Fruit fly (Drosophila melanogaster) whole organism, embryonic: ENCODE measurements around the gene gw.

Source experiments
- Ada2b ChIP-seq: fragments of 200-800 bp; sonication (Bioruptor generic); IDR thresholded peaks from 2 replicates; pipeline ENCODE4 v1.3.6; 2022; ENCODE audit warnings: missing biosample characterization, missing genetic modification characterization
- Antp ChIP-seq: fragments of 200-800 bp; sonication (Bioruptor generic); optimal IDR thresholded peaks from 3 replicates; lab custom pipeline; 2016; ENCODE audit warnings: missing biosample characterization, missing genetic modification characterization
- Atf-2 ChIP-seq: fragments of 200-800 bp; sonication (Bioruptor generic); optimal IDR thresholded peaks from 2 replicates; lab custom pipeline; 2016; ENCODE audit warnings: missing biosample characterization, missing genetic modification characterization
- BEAF-32 ChIP-seq: fragments of 200-800 bp; sonication (Bioruptor generic); optimal IDR thresholded peaks from 3 replicates; lab custom pipeline; 2017; ENCODE audit warnings: missing biosample characterization, missing genetic modification characterization, mild to moderate bottlenecking, moderate library complexity, missing genetic modification reagents
- C15 ChIP-seq: fragments of 200-800 bp; sonication (Bioruptor generic); IDR thresholded peaks from 3 replicates; pipeline ENCODE4 v1.3.6; 2022; ENCODE audit warnings: missing biosample characterization, missing genetic modification characterization
- CG10431 ChIP-seq: fragments of 200-800 bp; sonication (Bioruptor generic); optimal IDR thresholded peaks from 3 replicates; lab custom pipeline; 2018; ENCODE audit warnings: missing biosample characterization, mild to moderate bottlenecking, missing genetic modification characterization
- CG11504 ChIP-seq: fragments of 200-800 bp; sonication (Bioruptor generic); optimal IDR thresholded peaks from 3 replicates; lab custom pipeline; 2019; ENCODE audit warnings: missing biosample characterization, mild to moderate bottlenecking, missing genetic modification characterization, moderate library complexity
- CG15011 ChIP-seq: fragments of 200-800 bp; sonication (Bioruptor generic); optimal IDR thresholded peaks from 3 replicates; lab custom pipeline; 2018; ENCODE audit warnings: missing biosample characterization, mild to moderate bottlenecking, missing genetic modification characterization
- CG15073 ChIP-seq: fragments of 200-800 bp; sonication (Bioruptor generic); optimal IDR thresholded peaks from 2 replicates; lab custom pipeline; 2016; ENCODE audit warnings: missing biosample characterization, missing genetic modification characterization
- CG15696 ChIP-seq: fragments of 200-800 bp; sonication (Bioruptor generic); optimal IDR thresholded peaks from 2 replicates; lab custom pipeline; 2019; ENCODE audit warnings: missing biosample characterization, mild to moderate bottlenecking, missing genetic modification characterization, moderate library complexity
- CG1603 ChIP-seq: fragments of 200-800 bp; sonication (Bioruptor generic); optimal IDR thresholded peaks from 2 replicates; lab custom pipeline; 2019; ENCODE audit warnings: missing biosample characterization, mild to moderate bottlenecking, missing genetic modification characterization, moderate library complexity
- CG1832 ChIP-seq: fragments of 200-800 bp; sonication (Bioruptor generic); optimal IDR thresholded peaks from 2 replicates; lab custom pipeline; 2017; ENCODE audit warnings: missing biosample characterization, mild to moderate bottlenecking, missing genetic modification characterization, inconsistent platforms
- CG31365 ChIP-seq: fragments of 200-800 bp; sonication (Bioruptor generic); optimal IDR thresholded peaks from 2 replicates; lab custom pipeline; 2018; ENCODE audit warnings: missing biosample characterization, mild to moderate bottlenecking, missing genetic modification characterization
- CG5180 ChIP-seq: fragments of 200-800 bp; sonication (Bioruptor generic); optimal IDR thresholded peaks from 3 replicates; lab custom pipeline; 2017; ENCODE audit warnings: missing biosample characterization, missing genetic modification characterization, mild to moderate bottlenecking, moderate library complexity, missing genetic modification reagents
- CG5953 ChIP-seq: fragments of 200-800 bp; sonication (Bioruptor generic); IDR thresholded peaks from 2 replicates; pipeline ENCODE4 v1.3.6; 2022; ENCODE audit warnings: missing biosample characterization, missing genetic modification characterization
- CG6689 ChIP-seq: fragments of 200-800 bp; sonication (Bioruptor generic); IDR thresholded peaks from 2 replicates; pipeline ENCODE4 v1.3.6; 2022; ENCODE audit warnings: missing biosample characterization, missing genetic modification characterization
- CG6765 ChIP-seq: fragments of 200-800 bp; sonication (Bioruptor generic); optimal IDR thresholded peaks from 3 replicates; lab custom pipeline; 2017; ENCODE audit warnings: missing biosample characterization, mild to moderate bottlenecking, missing genetic modification characterization
- CG7839 ChIP-seq: fragments of 200-800 bp; sonication (Bioruptor generic); optimal IDR thresholded peaks from 3 replicates; lab custom pipeline; 2018; ENCODE audit warnings: missing biosample characterization, mild to moderate bottlenecking, missing genetic modification characterization, moderate library complexity
- CG7987 ChIP-seq: fragments of 200-800 bp; sonication (Bioruptor generic); optimal IDR thresholded peaks from 2 replicates; lab custom pipeline; 2018; ENCODE audit warnings: missing biosample characterization, mild to moderate bottlenecking, missing genetic modification characterization, moderate library complexity
- CG9932 ChIP-seq: fragments of 200-800 bp; sonication (Bioruptor generic); IDR thresholded peaks from 2 replicates; pipeline ENCODE4 v1.3.6; 2022; ENCODE audit warnings: missing biosample characterization, missing genetic modification characterization
- CkIIα-i1 ChIP-seq: fragments of 200-800 bp; sonication (Bioruptor generic); IDR thresholded peaks from 2 replicates; pipeline ENCODE4 v1.3.6; 2022; ENCODE audit warnings: missing biosample characterization, missing genetic modification characterization
- D19A ChIP-seq: fragments of 200-800 bp; optimal IDR thresholded peaks from 3 replicates; lab custom pipeline; 2019; ENCODE audit warnings: missing biosample characterization, mild to moderate bottlenecking, missing genetic modification characterization, moderate library complexity
- Dad ChIP-seq: fragments of 200-800 bp; sonication (Bioruptor generic); optimal IDR thresholded peaks from 3 replicates; lab custom pipeline; 2016; ENCODE audit warnings: missing biosample characterization, missing genetic modification characterization
- Dip2 ChIP-seq: fragments of 200-800 bp; sonication (Bioruptor generic); IDR thresholded peaks from 2 replicates; pipeline ENCODE4 v1.3.6; 2022; ENCODE audit warnings: missing biosample characterization, missing genetic modification characterization
- Eip74EF ChIP-seq, 2 experiments: fragments of 200-800 bp in 1 of 2; fragments of >200 bp in 1 of 2; sonication (Bioruptor generic) in 1 of 2; optimal IDR thresholded peaks; 2 replicates each; lab custom pipeline; 2017 to 2019; ENCODE audit warnings: missing biosample characterization in 2 of 2, missing genetic modification characterization in 2 of 2, mild to moderate bottlenecking in 1 of 2, moderate library complexity in 1 of 2
- MTF-1 ChIP-seq: fragments of 200-800 bp; sonication (Bioruptor generic); optimal IDR thresholded peaks from 2 replicates; lab custom pipeline; 2018; ENCODE audit warnings: missing biosample characterization, mild to moderate bottlenecking, missing genetic modification characterization, borderline replicate concordance
- Med ChIP-seq: fragments of 200-800 bp; sonication (Bioruptor generic); peaks from one replicate; lab custom pipeline; 2016; ENCODE audit warnings: missing biosample characterization, missing genetic modification characterization, mild to moderate bottlenecking, inconsistent platforms, moderate library complexity
- Optix ChIP-seq: fragments of 200-800 bp; sonication (Bioruptor generic); IDR thresholded peaks from 3 replicates; pipeline ENCODE4 v1.3.6; 2022; ENCODE audit warnings: missing biosample characterization, missing genetic modification characterization
- Side ChIP-seq: fragments of 200-800 bp; sonication (Bioruptor generic); optimal IDR thresholded peaks from 2 replicates; lab custom pipeline; 2016; ENCODE audit warnings: missing biosample characterization, missing genetic modification characterization
- Vsx1 ChIP-seq: fragments of 200-800 bp; sonication (Bioruptor generic); optimal IDR thresholded peaks from 2 replicates; lab custom pipeline; 2017; ENCODE audit warnings: missing biosample characterization, mild to moderate bottlenecking, missing genetic modification characterization, missing genetic modification reagents
- ac ChIP-seq: fragments of 200-800 bp; sonication (Bioruptor generic); optimal IDR thresholded peaks from 3 replicates; lab custom pipeline; 2017; ENCODE audit warnings: missing biosample characterization, mild to moderate bottlenecking, missing genetic modification characterization
- al ChIP-seq: fragments of 200-800 bp; sonication (Bioruptor generic); IDR thresholded peaks from 2 replicates; pipeline ENCODE4 v1.3.6; 2022; ENCODE audit warnings: missing biosample characterization, missing genetic modification characterization
- az2 ChIP-seq: fragments of 200-800 bp; sonication (Bioruptor generic); optimal IDR thresholded peaks from 3 replicates; lab custom pipeline; 2016; ENCODE audit warnings: missing biosample characterization, missing genetic modification characterization
- corto ChIP-seq: fragments of 200-800 bp; sonication (Bioruptor generic); optimal IDR thresholded peaks from 2 replicates; lab custom pipeline; 2016; ENCODE audit warnings: missing biosample characterization, mild to moderate bottlenecking, missing genetic modification characterization, moderate library complexity
- disco-r ChIP-seq: fragments of 200-800 bp; sonication (Bioruptor generic); optimal IDR thresholded peaks from 2 replicates; lab custom pipeline; 2016; ENCODE audit warnings: missing biosample characterization, missing genetic modification characterization
- dm ChIP-seq: fragments of 200-800 bp; sonication (Bioruptor generic); optimal IDR thresholded peaks from 3 replicates; lab custom pipeline; 2016; ENCODE audit warnings: missing biosample characterization, missing genetic modification characterization
- dysf ChIP-seq: fragments of 200-800 bp; sonication (Bioruptor generic); IDR thresholded peaks from 3 replicates; pipeline ENCODE4 v1.3.6; 2022; ENCODE audit warnings: missing biosample characterization, missing genetic modification characterization
- en ChIP-seq: fragments of 200-800 bp; sonication (Bioruptor generic); optimal IDR thresholded peaks from 2 replicates; lab custom pipeline; 2016; ENCODE audit warnings: missing biosample characterization, missing genetic modification characterization
- ewg ChIP-seq: fragments of 200-800 bp; sonication (Bioruptor generic); optimal IDR thresholded peaks from 3 replicates; lab custom pipeline; 2017; ENCODE audit warnings: mild to moderate bottlenecking, missing biosample characterization, missing genetic modification reagents, missing genetic modification characterization
- ind ChIP-seq: fragments of 200-800 bp; sonication (Bioruptor generic); optimal IDR thresholded peaks from 3 replicates; lab custom pipeline; 2016; ENCODE audit warnings: missing biosample characterization, missing genetic modification characterization
- jigr1 ChIP-seq: fragments of 200-800 bp; sonication (Bioruptor generic); IDR thresholded peaks from 3 replicates; pipeline ENCODE4 v1.3.6; 2022; ENCODE audit warnings: missing biosample characterization, missing genetic modification characterization
- nau ChIP-seq: fragments of 200-800 bp; sonication (Bioruptor generic); optimal IDR thresholded peaks from 3 replicates; lab custom pipeline; 2017; ENCODE audit warnings: missing biosample characterization, mild to moderate bottlenecking, missing genetic modification characterization, missing genetic modification reagents
- pfk ChIP-seq: fragments of 200-800 bp; sonication (Bioruptor generic); optimal IDR thresholded peaks from 2 replicates; lab custom pipeline; 2018; ENCODE audit warnings: missing biosample characterization, mild to moderate bottlenecking, missing genetic modification characterization, moderate library complexity
- pnt ChIP-seq: fragments of 200-800 bp; sonication (Bioruptor generic); optimal IDR thresholded peaks from 3 replicates; lab custom pipeline; 2016; ENCODE audit warnings: missing biosample characterization, missing genetic modification characterization
- pros ChIP-seq: fragments of 200-800 bp; sonication (Bioruptor generic); optimal IDR thresholded peaks from 3 replicates; lab custom pipeline; 2019; ENCODE audit warnings: missing biosample characterization, mild to moderate bottlenecking, missing genetic modification characterization, moderate library complexity
- ro ChIP-seq: fragments of 200-800 bp; sonication (Bioruptor generic); IDR thresholded peaks from 2 replicates; pipeline ENCODE4 v1.3.6; 2022; ENCODE audit warnings: missing biosample characterization, missing genetic modification characterization
- row ChIP-seq: fragments of 200-800 bp; sonication (Bioruptor generic); IDR thresholded peaks from 3 replicates; pipeline ENCODE4 v1.3.6; 2022; ENCODE audit warnings: missing biosample characterization, missing genetic modification characterization
- seq ChIP-seq: fragments of 200-800 bp; sonication (Bioruptor generic); IDR thresholded peaks from 2 replicates; pipeline ENCODE4 v1.3.6; 2022; ENCODE audit warnings: missing biosample characterization, missing genetic modification characterization
- sr ChIP-seq: fragments of 200-800 bp; sonication (Bioruptor generic); IDR thresholded peaks from 3 replicates; pipeline ENCODE4 v1.3.6; 2022; ENCODE audit warnings: missing biosample characterization, missing genetic modification characterization
- vnd ChIP-seq: fragments of 200-800 bp; sonication (Bioruptor generic); IDR thresholded peaks from 3 replicates; pipeline ENCODE4 v1.3.6; 2022; ENCODE audit warnings: missing biosample characterization, missing genetic modification characterization; ENCODE audit not compliant: partially characterized antibody

gw gene

dm6 chr4:663055-663670 is 2.8 kb upstream of the gw start, which contains the start of the genes CG46466 and Slip1 (continued):
- peak; percentile 36 for TF ChIP-seq D19A
- TF ChIP-seq C15 (GFP tag; lab: Robert Waterston, UW), result no peak
- no peak for TF ChIP-seq CG7839 (tag; lab: Kevin White, UChicago)
- no peak for TF ChIP-seq CG31365
- peak; percentile 73 for TF ChIP-seq BEAF-32 (GFP tag; lab: Kevin White, UChicago)
- no peak for TF ChIP-seq CG15073 (GFP tag; lab: Kevin White, UChicago)
- TF ChIP-seq al (GFP tag; lab: Robert Waterston, UW), result no peak
- no peak for TF ChIP-seq CG9932 (GFP tag; lab: Robert Waterston, UW)
- TF ChIP-seq CG6765, result no peak
- no peak for TF ChIP-seq Vsx1
- TF ChIP-seq nau (GFP tag; lab: Kevin White, UChicago), result no peak
- peak; percentile 79 for TF ChIP-seq CG1603 (tag; lab: Kevin White, UChicago)
- peak; percentile 47 for TF ChIP-seq ind (GFP tag; lab: Kevin White, UChicago)
- TF ChIP-seq Atf-2 (GFP tag; lab: Kevin White, UChicago), result no peak
- no peak for TF ChIP-seq CG15011 (GFP tag; lab: Kevin White, UChicago)
- no peak for TF ChIP-seq CG5180 (GFP tag; lab: Kevin White, UChicago)
- TF ChIP-seq ro (GFP tag; lab: Robert Waterston, UW), result no peak
- TF ChIP-seq az2 (GFP tag; lab: Kevin White, UChicago), result peak; percentile 6
- no peak for TF ChIP-seq CG15696 (tag; lab: Kevin White, UChicago)
- TF ChIP-seq vnd (GFP tag; lab: Robert Waterston, UW), result 0 out of 3 replicates have a peak, but pooled peaks have one; percentile 45
- TF ChIP-seq CkIIα-i1, result no peak
- no peak for TF ChIP-seq jigr1
- no peak for TF ChIP-seq disco-r
- TF ChIP-seq CG11504 (tag; lab: Kevin White, UChicago), result no peak
- no peak for TF ChIP-seq corto (GFP tag; lab: Kevin White, UChicago)
- peak in 1 of 2 experiments; percentile 62 for TF ChIP-seq Eip74EF (GFP tag; optimal IDR thresholded peaks at IDR 0.05; lab: Kevin White, UChicago)
- no peak for TF ChIP-seq sr (GFP tag; lab: Robert Waterston, UW)
- no peak for TF ChIP-seq dm (GFP tag; lab: Kevin White, UChicago)
- TF ChIP-seq Ada2b (GFP tag; lab: Robert Waterston, UW), result no peak
- TF ChIP-seq en (GFP tag; lab: Kevin White, UChicago), result no peak
- TF ChIP-seq ewg, result no peak
- no peak for TF ChIP-seq Dip2 (GFP tag; lab: Robert Waterston, UW)
- TF ChIP-seq Med (GFP tag; lab: Kevin White, UChicago), result no peak
- TF ChIP-seq CG1832 (GFP tag; lab: Kevin White, UChicago), result no peak
- TF ChIP-seq CG5953 (GFP tag; lab: Robert Waterston, UW), result no peak
- no peak for TF ChIP-seq CG6689 (GFP tag; lab: Robert Waterston, UW)
- peak; percentile 3 for TF ChIP-seq pfk (GFP tag; lab: Kevin White, UChicago)
- no peak for TF ChIP-seq seq (GFP tag; lab: Robert Waterston, UW)
- no peak for TF ChIP-seq Side (GFP tag; lab: Kevin White, UChicago)
- no peak for TF ChIP-seq CG7987
- TF ChIP-seq Dad (GFP tag; lab: Kevin White, UChicago), result no peak
- TF ChIP-seq CG10431, result no peak
- TF ChIP-seq Antp, result no peak
- peak; percentile 13 for TF ChIP-seq pnt (GFP tag; lab: Kevin White, UChicago)
- TF ChIP-seq Optix (GFP tag; lab: Robert Waterston, UW), result no peak
- no peak for TF ChIP-seq pros (GFP tag; lab: Kevin White, UChicago)
- TF ChIP-seq dysf (GFP tag; lab: Robert Waterston, UW), result no peak
- peak; percentile 76 for TF ChIP-seq row
- TF ChIP-seq ac, result no peak
- TF ChIP-seq MTF-1 (GFP tag; lab: Kevin White, UChicago), result no peak
